Worm (Caenorhabditis elegans) whole organism, L1 larva: ENCODE data around the gene R03H10.2.

ENCODE experiments used
- aly-2 ChIP-seq: fragments of 150-350 bp; optimal IDR thresholded peaks from 2 replicates; lab custom pipeline; 2014; ENCODE audit warnings: missing biosample characterization, missing genetic modification characterization
- ama-1 ChIP-seq: fragments of 150-350 bp; optimal IDR thresholded peaks from 2 replicates; lab custom pipeline; 2014
- ces-1 ChIP-seq: fragments of 150-350 bp; optimal IDR thresholded peaks from 2 replicates; lab custom pipeline; 2014; ENCODE audit warnings: missing biosample characterization, missing genetic modification reagents, missing genetic modification characterization
- fkh-4 ChIP-seq: sonication (generic microtip); optimal IDR thresholded peaks from 2 replicates; lab custom pipeline; 2016; ENCODE audit warnings: missing compliant biosample characterization, missing genetic modification characterization, borderline replicate concordance
- hlh-4 ChIP-seq: sonication (generic microtip); optimal IDR thresholded peaks from 2 replicates; lab custom pipeline; 2016; ENCODE audit warnings: mild to moderate bottlenecking, missing genetic modification characterization, missing compliant biosample characterization
- lin-15B ChIP-seq: fragments of 150-350 bp; sonication (generic microtip); optimal IDR thresholded peaks from 3 replicates; lab custom pipeline; 2014; ENCODE audit warnings: missing biosample characterization, missing genetic modification characterization
- lin-35 ChIP-seq, 2 experiments: fragments of 150-350 bp; optimal IDR thresholded peaks; 2 replicates each; lab custom pipeline; 2014; ENCODE audit warnings: missing biosample characterization in 2 of 2, missing genetic modification characterization in 2 of 2, missing genetic modification reagents in 2 of 2
- nhr-11 ChIP-seq: fragments of 150-350 bp; optimal IDR thresholded peaks from 2 replicates; lab custom pipeline; 2014; ENCODE audit warnings: missing biosample characterization, missing genetic modification characterization
- nhr-12 ChIP-seq: sonication (generic microtip); optimal IDR thresholded peaks from 2 replicates; lab custom pipeline; 2017; ENCODE audit warnings: missing biosample characterization, missing genetic modification characterization
- nhr-19 ChIP-seq: fragments of 200-800 bp; sonication (Bioruptor generic); conservative IDR thresholded peaks from 2 replicates; pipeline ENCODE4 v1.3.6; 2022; ENCODE audit warnings: missing genetic modification characterization, missing compliant biosample characterization
- nhr-47 ChIP-seq: sonication (generic microtip); optimal IDR thresholded peaks from 2 replicates; lab custom pipeline; 2016; ENCODE audit warnings: mild to moderate bottlenecking, missing genetic modification characterization, moderate library complexity, missing compliant biosample characterization
- pag-3 ChIP-seq: sonication (generic microtip); optimal IDR thresholded peaks from 2 replicates; lab custom pipeline; 2017; ENCODE audit warnings: missing genetic modification characterization, mild to moderate bottlenecking, missing compliant biosample characterization, antibody characterized with exemption, borderline replicate concordance; ENCODE audit not compliant: insufficient read depth
- sptf-1 ChIP-seq: fragments of 150-350 bp; optimal IDR thresholded peaks from 2 replicates; lab custom pipeline; 2014; ENCODE audit warnings: missing biosample characterization, missing genetic modification characterization
- unc-62 ChIP-seq: fragments of 150-350 bp; optimal IDR thresholded peaks from 2 replicates; lab custom pipeline; 2014; ENCODE audit warnings: missing biosample characterization, missing genetic modification reagents, missing genetic modification characterization

DNA sequence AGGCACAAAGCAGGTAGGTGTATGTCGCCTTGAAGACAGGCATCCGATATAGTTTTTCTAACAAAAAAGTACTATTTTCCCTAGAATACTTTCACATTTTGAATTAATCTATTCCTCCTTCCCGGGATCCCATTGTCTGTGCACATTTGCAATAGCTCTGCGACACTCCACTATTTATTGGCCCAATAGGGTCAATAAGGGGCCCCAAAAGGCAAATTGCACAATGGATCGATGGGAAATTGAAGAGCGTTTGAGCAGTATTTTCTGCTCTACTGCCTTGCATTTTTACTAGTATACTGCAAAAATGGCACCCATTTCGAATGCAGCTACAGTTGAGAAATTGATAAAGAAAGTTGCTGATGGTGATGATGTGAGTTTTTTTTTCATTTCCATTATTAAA lies 26.8 kb downstream of the R03H10.2 start, which contains the start of gene R03H10.11:
- TF ChIP-seq nhr-12 (tag; lab: Kevin White, UChicago) (no peak), hlh-4 (no peak), pag-3 (tag; lab: Kevin White, UChicago) (no peak), fkh-4 (tag; lab: Kevin White, UChicago) (no peak), unc-62 (GFP tag; lab: Kevin White, UChicago) (no peak), ama-1 (lab: Kevin White, UChicago) (no peak), nhr-19 (GFP tag; lab: Robert Waterston, UW) (no peak), lin-35 (GFP tag; optimal IDR thresholded peaks at IDR 0.05; lab: Kevin White, UChicago) (no peak), aly-2 (tag; lab: Kevin White, UChicago) (no peak), sptf-1 (no peak), ces-1 (GFP tag; lab: Kevin White, UChicago) (no peak), nhr-11 (tag; lab: Kevin White, UChicago) (no peak), lin-15B (tag; lab: Kevin White, UChicago) (no peak), nhr-47 (no peak)
